Fruit fly (Drosophila melanogaster) whole organism, embryonic: Measurements from ENCODE around the gene upSET.

ENCODE experiments used
- Asciz ChIP-seq: fragments of 200-800 bp; sonication (Bioruptor generic); optimal IDR thresholded peaks from 2 replicates; lab custom pipeline; 2017; ENCODE audit warnings: missing biosample characterization, mild to moderate bottlenecking, missing genetic modification characterization, missing genetic modification reagents
- Bdp1 ChIP-seq: fragments of 200-800 bp; sonication (Bioruptor generic); optimal IDR thresholded peaks from 3 replicates; lab custom pipeline; 2016; ENCODE audit warnings: missing biosample characterization, missing genetic modification characterization
- Blimp-1 ChIP-seq: fragments of 200-800 bp; sonication (Bioruptor generic); optimal IDR thresholded peaks from 3 replicates; lab custom pipeline; 2018; ENCODE audit warnings: missing biosample characterization, missing genetic modification characterization, mild to moderate bottlenecking, moderate library complexity, missing genetic modification reagents
- CG10147 ChIP-seq: fragments of 200-800 bp; sonication (Bioruptor generic); optimal IDR thresholded peaks from 2 replicates; lab custom pipeline; 2019; ENCODE audit warnings: missing biosample characterization, mild to moderate bottlenecking, missing genetic modification characterization, moderate library complexity
- CG10959 ChIP-seq: fragments of 200-800 bp; sonication (Bioruptor generic); IDR thresholded peaks from 2 replicates; pipeline ENCODE4 v1.3.6; 2022; ENCODE audit warnings: missing biosample characterization, missing genetic modification characterization
- CG11696 ChIP-seq: fragments of 200-800 bp; sonication (Bioruptor generic); IDR thresholded peaks from 2 replicates; pipeline ENCODE4 v1.3.6; 2022; ENCODE audit warnings: missing biosample characterization, missing genetic modification characterization
- CG13775 ChIP-seq: fragments of 200-800 bp; sonication (Bioruptor generic); optimal IDR thresholded peaks from 3 replicates; lab custom pipeline; 2017; ENCODE audit warnings: missing biosample characterization, mild to moderate bottlenecking, missing genetic modification characterization
- CG14710 ChIP-seq: fragments of 200-800 bp; sonication (Bioruptor generic); optimal IDR thresholded peaks from 3 replicates; lab custom pipeline; 2019; ENCODE audit warnings: missing biosample characterization, mild to moderate bottlenecking, missing genetic modification characterization, moderate library complexity
- CG16779 ChIP-seq: fragments of 200-800 bp; sonication (Bioruptor generic); IDR thresholded peaks from 2 replicates; pipeline ENCODE4 v1.3.6; 2022; ENCODE audit warnings: missing biosample characterization, missing genetic modification characterization
- CG17361 ChIP-seq: fragments of 200-800 bp; sonication (Bioruptor generic); IDR thresholded peaks from 3 replicates; pipeline ENCODE4 v1.3.6; 2022; ENCODE audit warnings: missing biosample characterization, missing genetic modification characterization
- CG17612 ChIP-seq: fragments of 200-800 bp; sonication (Bioruptor generic); IDR thresholded peaks from 2 replicates; pipeline ENCODE4 v1.3.6; 2022; ENCODE audit warnings: missing biosample characterization, missing genetic modification characterization
- CG2116 ChIP-seq: fragments of 200-800 bp; sonication (Bioruptor generic); optimal IDR thresholded peaks from 3 replicates; lab custom pipeline; 2018; ENCODE audit warnings: missing biosample characterization, mild to moderate bottlenecking, missing genetic modification characterization
- CG5245 ChIP-seq: fragments of 200-800 bp; sonication (Bioruptor generic); optimal IDR thresholded peaks from 3 replicates; lab custom pipeline; 2016; ENCODE audit warnings: missing biosample characterization, missing genetic modification characterization
- CG6791 ChIP-seq: fragments of 200-800 bp; sonication (Bioruptor generic); IDR thresholded peaks from 3 replicates; pipeline ENCODE4 v1.3.6; 2022; ENCODE audit warnings: missing biosample characterization, missing genetic modification characterization; ENCODE audit not compliant: partially characterized antibody
- CG7928 ChIP-seq: fragments of 200-800 bp; sonication (Bioruptor generic); optimal IDR thresholded peaks from 2 replicates; lab custom pipeline; 2017; ENCODE audit warnings: missing biosample characterization, mild to moderate bottlenecking, missing genetic modification characterization
- CG9797 ChIP-seq: fragments of 200-800 bp; sonication (Bioruptor generic); optimal IDR thresholded peaks from 3 replicates; lab custom pipeline; 2018; ENCODE audit warnings: missing biosample characterization, mild to moderate bottlenecking, missing genetic modification characterization
- CoRest ChIP-seq: fragments of 200-800 bp; sonication (Bioruptor generic); optimal IDR thresholded peaks from 3 replicates; lab custom pipeline; 2018; ENCODE audit warnings: missing biosample characterization, mild to moderate bottlenecking, missing genetic modification characterization, moderate library complexity
- Dbx ChIP-seq: fragments of 200-800 bp; sonication (Bioruptor generic); IDR thresholded peaks from 3 replicates; pipeline ENCODE4 v1.3.6; 2022; ENCODE audit warnings: missing biosample characterization, missing genetic modification characterization
- Dp ChIP-seq: fragments of 200-800 bp; sonication (Bioruptor generic); optimal IDR thresholded peaks from 2 replicates; lab custom pipeline; 2018; ENCODE audit warnings: missing biosample characterization, mild to moderate bottlenecking, missing genetic modification characterization, moderate library complexity
- Dref ChIP-seq: fragments of 200-800 bp; sonication (Bioruptor generic); IDR thresholded peaks from 2 replicates; pipeline ENCODE4 v1.3.6; 2022; ENCODE audit warnings: missing biosample characterization, missing genetic modification characterization
- Eip74EF ChIP-seq, 2 experiments: fragments of 200-800 bp in 1 of 2; fragments of >200 bp in 1 of 2; sonication (Bioruptor generic) in 1 of 2; optimal IDR thresholded peaks; 2 replicates each; lab custom pipeline; 2017 to 2019; ENCODE audit warnings: missing biosample characterization in 2 of 2, missing genetic modification characterization in 2 of 2, mild to moderate bottlenecking in 1 of 2, moderate library complexity in 1 of 2
- H15 ChIP-seq: fragments of 200-800 bp; sonication (Bioruptor generic); IDR thresholded peaks from 3 replicates; pipeline ENCODE4 v1.3.6; 2022; ENCODE audit warnings: missing biosample characterization, missing genetic modification characterization
- Hand ChIP-seq: fragments of 200-800 bp; sonication (Bioruptor generic); optimal IDR thresholded peaks from 2 replicates; lab custom pipeline; 2017; ENCODE audit warnings: mild to moderate bottlenecking, missing biosample characterization, missing genetic modification reagents, missing genetic modification characterization
- Hr3 ChIP-seq: fragments of 200-800 bp; sonication (Bioruptor generic); optimal IDR thresholded peaks from 3 replicates; lab custom pipeline; 2016; ENCODE audit warnings: missing biosample characterization, missing genetic modification characterization
- Hr39 ChIP-seq: fragments of >200 bp; optimal IDR thresholded peaks from 2 replicates; lab custom pipeline; 2017
- Hr78 ChIP-seq, 2 experiments: fragments of 200-800 bp in 1 of 2; fragments of >200 bp in 1 of 2; sonication (Bioruptor generic) in 1 of 2; optimal IDR thresholded peaks; 2 replicates each; lab custom pipeline; 2017 to 2019; ENCODE audit warnings: missing biosample characterization in 2 of 2, missing genetic modification characterization in 2 of 2, mild to moderate bottlenecking in 1 of 2, moderate library complexity in 1 of 2
- Max ChIP-seq: fragments of 200-800 bp; sonication (Bioruptor generic); optimal IDR thresholded peaks from 2 replicates; lab custom pipeline; 2016; ENCODE audit warnings: missing biosample characterization, mild to moderate bottlenecking, missing genetic modification characterization
- Myb ChIP-seq: fragments of 200-800 bp; sonication (Bioruptor generic); optimal IDR thresholded peaks from 2 replicates; lab custom pipeline; 2016; ENCODE audit warnings: missing biosample characterization, missing genetic modification characterization
- NC2α ChIP-seq: fragments of 200-800 bp; sonication (Bioruptor generic); optimal IDR thresholded peaks from 2 replicates; lab custom pipeline; 2016; ENCODE audit warnings: missing biosample characterization, missing genetic modification characterization
- NC2β ChIP-seq: fragments of 200-800 bp; sonication (Bioruptor generic); optimal IDR thresholded peaks from 2 replicates; lab custom pipeline; 2016; ENCODE audit warnings: missing biosample characterization, missing genetic modification characterization
- Nf-YC ChIP-seq: fragments of 200-800 bp; optimal IDR thresholded peaks from 3 replicates; lab custom pipeline; 2019; ENCODE audit warnings: missing biosample characterization, mild to moderate bottlenecking, missing genetic modification characterization, moderate library complexity
- Pdp1 ChIP-seq, 2 experiments: fragments of 200-800 bp; sonication (Bioruptor generic); optimal IDR thresholded peaks; 3 replicates each; lab custom pipeline; 2016; ENCODE audit warnings: missing biosample characterization in 2 of 2, missing genetic modification characterization in 2 of 2, mild to moderate bottlenecking in 1 of 2, moderate library complexity in 1 of 2
- Sin3A ChIP-seq: fragments of >200 bp; optimal IDR thresholded peaks from 2 replicates; lab custom pipeline; 2018
- amos ChIP-seq: fragments of 200-800 bp; sonication (Bioruptor generic); IDR thresholded peaks from 2 replicates; pipeline ENCODE4 v1.3.6; 2022; ENCODE audit warnings: missing biosample characterization, missing genetic modification characterization; ENCODE audit not compliant: partially characterized antibody
- chinmo ChIP-seq: fragments of 200-800 bp; sonication (Bioruptor generic); IDR thresholded peaks from 4 replicates; pipeline ENCODE4 v1.3.6; 2022; ENCODE audit warnings: missing biosample characterization, missing genetic modification characterization; ENCODE audit not compliant: partially characterized antibody
- dm ChIP-seq: fragments of 200-800 bp; sonication (Bioruptor generic); optimal IDR thresholded peaks from 3 replicates; lab custom pipeline; 2016; ENCODE audit warnings: missing biosample characterization, missing genetic modification characterization
- ems ChIP-seq: fragments of 200-800 bp; sonication (Bioruptor generic); optimal IDR thresholded peaks from 3 replicates; lab custom pipeline; 2016; ENCODE audit warnings: missing biosample characterization, missing genetic modification characterization
- fd102C ChIP-seq: fragments of 200-800 bp; sonication (Bioruptor generic); optimal IDR thresholded peaks from 2 replicates; lab custom pipeline; 2018; ENCODE audit warnings: missing biosample characterization, mild to moderate bottlenecking, missing genetic modification characterization, moderate library complexity
- gfzf ChIP-seq: fragments of 200-800 bp; sonication (Bioruptor generic); optimal IDR thresholded peaks from 2 replicates; lab custom pipeline; 2016; ENCODE audit warnings: missing biosample characterization, mild to moderate bottlenecking, missing genetic modification characterization, moderate library complexity
- hkb ChIP-seq, 2 experiments: fragments of 200-800 bp in 1 of 2; fragments of >200 bp in 1 of 2; sonication (Bioruptor generic) in 1 of 2; IDR thresholded peaks in 1 of 2; optimal IDR thresholded peaks in 1 of 2; 2 replicates each; pipeline versions ENCODE4 v1.3.6 to Lab custom; 2017 to 2022; ENCODE audit warnings: missing biosample characterization in 1 of 2, missing genetic modification characterization in 1 of 2
- insv ChIP-seq, 2 experiments: fragments of 200-800 bp; sonication (Bioruptor generic); optimal IDR thresholded peaks; 3 replicates each; lab custom pipeline; 2016 to 2018; ENCODE audit warnings: missing biosample characterization in 2 of 2, missing genetic modification characterization in 2 of 2
- luna ChIP-seq: fragments of 200-800 bp; sonication (Bioruptor generic); optimal IDR thresholded peaks from 2 replicates; lab custom pipeline; 2016; ENCODE audit warnings: missing biosample characterization, missing genetic modification characterization
- pfk ChIP-seq: fragments of 200-800 bp; sonication (Bioruptor generic); optimal IDR thresholded peaks from 2 replicates; lab custom pipeline; 2018; ENCODE audit warnings: missing biosample characterization, mild to moderate bottlenecking, missing genetic modification characterization, moderate library complexity
- row ChIP-seq: fragments of 200-800 bp; sonication (Bioruptor generic); IDR thresholded peaks from 3 replicates; pipeline ENCODE4 v1.3.6; 2022; ENCODE audit warnings: missing biosample characterization, missing genetic modification characterization
- sens ChIP-seq: fragments of 200-800 bp; sonication (Bioruptor generic); peaks from one replicate; lab custom pipeline; 2016; ENCODE audit warnings: missing biosample characterization, missing genetic modification characterization
- stc ChIP-seq: fragments of 200-800 bp; sonication (Bioruptor generic); IDR thresholded peaks from 2 replicates; pipeline ENCODE4 v1.3.6; 2022; ENCODE audit warnings: missing biosample characterization, missing genetic modification characterization
- vnd ChIP-seq: fragments of 200-800 bp; sonication (Bioruptor generic); IDR thresholded peaks from 3 replicates; pipeline ENCODE4 v1.3.6; 2022; ENCODE audit warnings: missing biosample characterization, missing genetic modification characterization; ENCODE audit not compliant: partially characterized antibody
- zen ChIP-seq: fragments of 200-800 bp; sonication (Bioruptor generic); optimal IDR thresholded peaks from 3 replicates; lab custom pipeline; 2018; ENCODE audit warnings: missing biosample characterization, mild to moderate bottlenecking, missing genetic modification characterization, moderate library complexity

upSET gene

DNA sequence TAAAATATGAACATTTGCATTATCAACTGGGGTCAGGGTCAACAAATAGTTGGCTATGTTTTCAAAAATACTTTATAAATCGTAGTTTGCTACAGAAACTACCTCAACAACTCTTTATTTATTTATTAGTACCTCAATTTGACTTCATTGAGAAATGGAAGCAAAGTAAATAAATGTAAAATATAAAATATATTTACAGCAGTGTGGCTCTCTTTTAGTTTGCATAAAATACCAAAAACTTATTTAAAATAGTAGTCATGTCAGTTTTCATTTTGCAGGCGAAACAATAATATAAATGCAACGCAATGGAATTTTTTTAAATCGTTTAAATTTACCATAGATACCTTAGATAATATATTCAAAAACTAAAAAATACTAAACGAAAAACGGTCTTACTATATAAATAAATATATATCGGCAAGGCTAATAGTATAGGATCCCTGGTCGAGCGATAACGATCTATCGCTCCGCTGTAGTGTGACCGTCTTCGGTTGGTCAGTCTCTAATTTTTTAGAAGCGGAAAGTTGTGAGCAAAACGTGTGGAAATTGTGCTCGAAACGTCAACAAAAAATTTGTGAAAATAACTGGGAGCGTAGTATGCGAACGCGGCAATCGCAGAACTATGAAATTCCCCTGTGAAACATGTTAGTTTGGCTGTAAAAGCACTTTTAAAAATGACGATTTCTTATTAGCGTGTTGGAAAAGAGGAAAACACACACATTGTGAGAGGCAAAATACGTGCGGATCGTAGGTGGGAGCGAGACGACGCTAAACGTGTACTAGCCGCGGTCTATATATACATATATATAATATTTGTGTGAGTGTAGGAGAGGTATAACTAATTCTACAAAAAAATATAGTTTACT lies at the start of gene upSET, which contains the start of gene Nprl3 (continued):
- no peak for TF ChIP-seq CG11696 (GFP tag; lab: Robert Waterston, UW)
- no peak for TF ChIP-seq Hr3 (GFP tag; lab: Kevin White, UChicago)
- TF ChIP-seq Hr78 (GFP tag; optimal IDR thresholded peaks at IDR 0.05; lab: Kevin White, UChicago): peak in 1 of 2 experiments; percentile 2
- peak; percentile 98 for TF ChIP-seq CG9797 (GFP tag; lab: Kevin White, UChicago)
- TF ChIP-seq hkb (optimal IDR thresholded peaks at IDR 0.05; lab: Kevin White, UChicago): no peak
- TF ChIP-seq hkb (GFP tag; IDR thresholded peaks at IDR 0.05; lab: Robert Waterston, UW): 0 out of 2 replicates have a peak, but pooled peaks have one; percentile 24
- peak; percentile 6 for TF ChIP-seq CG10147 (GFP tag; lab: Kevin White, UChicago)
- TF ChIP-seq zen (tag; lab: Kevin White, UChicago): peak; percentile 55
- TF ChIP-seq ems: no peak
- TF ChIP-seq pfk (GFP tag; lab: Kevin White, UChicago): no peak
- TF ChIP-seq Hand (GFP tag; lab: Kevin White, UChicago): no peak
- TF ChIP-seq CG5245 (GFP tag; lab: Kevin White, UChicago): no peak
- TF ChIP-seq amos (GFP tag; lab: Robert Waterston, UW): peak; percentile 95
- 0 out of 3 replicates have a peak, but pooled peaks have one; percentile 37 for TF ChIP-seq Dbx
- no peak for TF ChIP-seq Hr39 (lab: Kevin White, UChicago)
- peak; percentile 52 for TF ChIP-seq CoRest
- TF ChIP-seq Dp (GFP tag; lab: Kevin White, UChicago): peak; percentile 35
- TF ChIP-seq Max (GFP tag; lab: Kevin White, UChicago): peak; percentile 24
- peak; percentile 60 for TF ChIP-seq Nf-YC (tag; lab: Kevin White, UChicago)
- peak; percentile 52 for TF ChIP-seq Sin3A (lab: Kevin White, UChicago)
- TF ChIP-seq chinmo (GFP tag; lab: Robert Waterston, UW): peak; percentile 71; the same call in 1 of the 4 replicates
- TF ChIP-seq CG14710 (tag; lab: Kevin White, UChicago): peak; percentile 73
- no peak for TF ChIP-seq Bdp1 (GFP tag; lab: Kevin White, UChicago)
- TF ChIP-seq CG16779 (GFP tag; lab: Robert Waterston, UW): no peak
- peak; percentile 54 for TF ChIP-seq row (GFP tag; lab: Robert Waterston, UW)
- TF ChIP-seq Eip74EF (GFP tag; optimal IDR thresholded peaks at IDR 0.05; lab: Kevin White, UChicago): no peak
- TF ChIP-seq gfzf (GFP tag; lab: Kevin White, UChicago): peak; percentile 84
- no peak for TF ChIP-seq Blimp-1
- TF ChIP-seq H15: no peak
- no peak for TF ChIP-seq stc
- TF ChIP-seq vnd (GFP tag; lab: Robert Waterston, UW): peak; percentile 81
- TF ChIP-seq dm (GFP tag; lab: Kevin White, UChicago): peak; percentile 52
- no peak for TF ChIP-seq CG10959
- peak; percentile 63; the same call in 2 of the 3 replicates for TF ChIP-seq CG17361 (GFP tag; lab: Robert Waterston, UW)
- peak; percentile 72 for TF ChIP-seq sens
- TF ChIP-seq NC2β (GFP tag; lab: Kevin White, UChicago): peak; percentile 14
- peak in 1 of 2 experiments; percentile 27 for TF ChIP-seq insv (GFP tag; optimal IDR thresholded peaks at IDR 0.05; lab: Kevin White, UChicago)
- peak; percentile 6 for TF ChIP-seq Myb (GFP tag; lab: Kevin White, UChicago)
- TF ChIP-seq Asciz (GFP tag; lab: Kevin White, UChicago): peak; percentile 18
- peak; percentile 66 for TF ChIP-seq CG2116
- peak; percentile 68 for TF ChIP-seq Dref (GFP tag; lab: Robert Waterston, UW)
- peak in 1 of 2 experiments; percentile 5 for TF ChIP-seq Pdp1 (GFP tag; optimal IDR thresholded peaks at IDR 0.05; lab: Kevin White, UChicago)
- TF ChIP-seq CG17612 (GFP tag; lab: Robert Waterston, UW): no peak
- no peak for TF ChIP-seq fd102C (GFP tag; lab: Kevin White, UChicago)
- peak; percentile 83 for TF ChIP-seq CG6791 (GFP tag; lab: Robert Waterston, UW)
- peak; percentile 93 for TF ChIP-seq CG7928 (GFP tag; lab: Kevin White, UChicago)
- no peak for TF ChIP-seq luna (GFP tag; lab: Kevin White, UChicago)
- TF ChIP-seq NC2α (GFP tag; lab: Kevin White, UChicago): no peak
- peak; percentile 18 for TF ChIP-seq CG13775 (GFP tag; lab: Kevin White, UChicago)
